Worm (Caenorhabditis elegans) whole organism, mixed stage, embryonic: ENCODE data around the gene T22B7.8.

Experiments used
- M03D4.4 ChIP-seq: sonication (generic microtip); optimal IDR thresholded peaks from 2 replicates; lab custom pipeline; 2017; ENCODE audit warnings: mild to moderate bottlenecking, missing genetic modification characterization, missing compliant biosample characterization
- bed-3 ChIP-seq: fragments of 200-800 bp; sonication (Bioruptor generic); optimal IDR thresholded peaks from 3 replicates; lab custom pipeline; 2018; ENCODE audit warnings: mild to moderate bottlenecking, missing genetic modification characterization, moderate library complexity, missing compliant biosample characterization
- blmp-1 ChIP-seq: fragments of 150-350 bp; optimal IDR thresholded peaks from 2 replicates; lab custom pipeline; 2014; ENCODE audit warnings: missing biosample characterization, missing genetic modification characterization
- ceh-43 ChIP-seq: fragments of 200-800 bp; sonication (Bioruptor generic); optimal IDR thresholded peaks from 2 replicates; lab custom pipeline; 2018; ENCODE audit warnings: mild to moderate bottlenecking, missing genetic modification characterization, moderate library complexity, missing compliant biosample characterization
- ceh-83 ChIP-seq: fragments of 200-800 bp; sonication (Bioruptor generic); optimal IDR thresholded peaks from 2 replicates; lab custom pipeline; 2018; ENCODE audit warnings: mild to moderate bottlenecking, missing genetic modification characterization, missing compliant biosample characterization
- cnd-1 ChIP-seq: fragments of 200-800 bp; sonication (Bioruptor generic); optimal IDR thresholded peaks from 2 replicates; lab custom pipeline; 2018; ENCODE audit warnings: mild to moderate bottlenecking, missing genetic modification characterization, missing compliant biosample characterization
- drap-1 ChIP-seq: fragments of 200-800 bp; sonication (Bioruptor generic); optimal IDR thresholded peaks from 3 replicates; lab custom pipeline; 2018; ENCODE audit warnings: mild to moderate bottlenecking, missing genetic modification characterization, missing compliant biosample characterization
- elt-3 ChIP-seq: fragments of 150-350 bp; optimal IDR thresholded peaks from 2 replicates; lab custom pipeline; 2014; ENCODE audit warnings: missing biosample characterization, missing genetic modification characterization
- flh-1 ChIP-seq: fragments of 200-800 bp; sonication (Bioruptor generic); optimal IDR thresholded peaks from 2 replicates; lab custom pipeline; 2018; ENCODE audit warnings: mild to moderate bottlenecking, missing genetic modification characterization, moderate library complexity, missing compliant biosample characterization
- ham-2 ChIP-seq: fragments of 200-800 bp; sonication (Bioruptor generic); optimal IDR thresholded peaks from 2 replicates; lab custom pipeline; 2018; ENCODE audit warnings: mild to moderate bottlenecking, missing genetic modification characterization, missing compliant biosample characterization
- hlh-1 ChIP-seq: fragments of 150-350 bp; optimal IDR thresholded peaks from 2 replicates; lab custom pipeline; 2014; ENCODE audit warnings: missing biosample characterization, missing genetic modification reagents, missing genetic modification characterization
- lin-13 ChIP-seq: fragments of 150-350 bp; optimal IDR thresholded peaks from 2 replicates; lab custom pipeline; 2014; ENCODE audit warnings: missing biosample characterization, missing genetic modification characterization
- lin-32 ChIP-seq: fragments of 200-800 bp; sonication (Bioruptor generic); optimal IDR thresholded peaks from 2 replicates; lab custom pipeline; 2018; ENCODE audit warnings: mild to moderate bottlenecking, missing genetic modification characterization, missing compliant biosample characterization
- lsy-2 ChIP-seq: fragments of 150-350 bp; optimal IDR thresholded peaks from 2 replicates; lab custom pipeline; 2014; ENCODE audit warnings: missing biosample characterization, missing genetic modification characterization
- mab-5 ChIP-seq: fragments of 150-350 bp; optimal IDR thresholded peaks from 2 replicates; lab custom pipeline; 2014; ENCODE audit warnings: missing biosample characterization, missing genetic modification characterization
- mep-1 ChIP-seq: fragments of 150-350 bp; optimal IDR thresholded peaks from 2 replicates; lab custom pipeline; 2017; ENCODE audit warnings: missing biosample characterization, missing genetic modification reagents, missing genetic modification characterization, inconsistent platforms
- nhr-12 ChIP-seq: fragments of 150-350 bp; optimal IDR thresholded peaks from 2 replicates; lab custom pipeline; 2014; ENCODE audit warnings: missing biosample characterization, missing genetic modification characterization
- nhr-2 ChIP-seq: fragments of 150-350 bp; optimal IDR thresholded peaks from 2 replicates; lab custom pipeline; 2014; ENCODE audit warnings: missing biosample characterization, missing genetic modification characterization
- nhr-28 ChIP-seq: fragments of 150-350 bp; optimal IDR thresholded peaks from 2 replicates; lab custom pipeline; 2014; ENCODE audit warnings: missing biosample characterization, missing genetic modification characterization
- pha-4 ChIP-seq: fragments of 150-350 bp; optimal IDR thresholded peaks from 2 replicates; lab custom pipeline; 2018; ENCODE audit warnings: missing biosample characterization, missing genetic modification reagents, missing genetic modification characterization
- sem-2 ChIP-seq: fragments of 200-800 bp; sonication (Bioruptor generic); optimal IDR thresholded peaks from 2 replicates; lab custom pipeline; 2018; ENCODE audit warnings: mild to moderate bottlenecking, missing genetic modification characterization, missing compliant biosample characterization
- snpc-4 ChIP-seq: fragments of 150-350 bp; optimal IDR thresholded peaks from 2 replicates; lab custom pipeline; 2014; ENCODE audit warnings: missing biosample characterization, missing genetic modification characterization
- sptf-1 ChIP-seq: sonication (generic microtip); optimal IDR thresholded peaks from 2 replicates; lab custom pipeline; 2017; ENCODE audit warnings: mild to moderate bottlenecking, missing genetic modification characterization, moderate library complexity, missing compliant biosample characterization
- tbx-8 ChIP-seq: fragments of 200-800 bp; sonication (Bioruptor generic); optimal IDR thresholded peaks from 2 replicates; lab custom pipeline; 2018; ENCODE audit warnings: mild to moderate bottlenecking, missing genetic modification characterization, moderate library complexity, missing compliant biosample characterization
- unc-120 ChIP-seq: sonication (generic microtip); optimal IDR thresholded peaks from 2 replicates; lab custom pipeline; 2017; ENCODE audit warnings: missing genetic modification characterization, missing compliant biosample characterization; ENCODE audit not compliant: poor library complexity, severe bottlenecking
- unc-39 ChIP-seq: fragments of 150-350 bp; optimal IDR thresholded peaks from 2 replicates; lab custom pipeline; 2014; ENCODE audit warnings: missing biosample characterization, missing genetic modification characterization
- unc-62 ChIP-seq: fragments of 150-350 bp; optimal IDR thresholded peaks from 2 replicates; lab custom pipeline; 2014; ENCODE audit warnings: missing biosample characterization, missing genetic modification reagents, missing genetic modification characterization
- zip-8 ChIP-seq: fragments of 150-350 bp; optimal IDR thresholded peaks from 2 replicates; lab custom pipeline; 2014; ENCODE audit warnings: missing biosample characterization, missing genetic modification characterization
- ztf-11 ChIP-seq: fragments of 150-350 bp; optimal IDR thresholded peaks from 2 replicates; lab custom pipeline; 2014; ENCODE audit warnings: missing biosample characterization, missing genetic modification characterization

Gene T22B7.8

ce11 chrX:5628432-5628977 is 3.2 kb upstream of the T22B7.8 start:
- no peak for TF ChIP-seq blmp-1
- no peak for TF ChIP-seq zip-8 (tag; lab: Kevin White, UChicago)
- TF ChIP-seq M03D4.4, result no peak
- no peak for TF ChIP-seq ztf-11
- no peak for TF ChIP-seq tbx-8
- TF ChIP-seq cnd-1 (tag; lab: Kevin White, UChicago), result no peak
- TF ChIP-seq mep-1 (tag; lab: Kevin White, UChicago), result no peak
- TF ChIP-seq nhr-28, result no peak
- no peak for TF ChIP-seq pha-4
- TF ChIP-seq, all 35 proteins: peak for 0

- TF ChIP-seq nhr-28 (no peak), flh-1 (GFP tag; lab: Kevin White, UChicago) (no peak), blmp-1 (no peak), ham-2 (GFP tag; lab: Kevin White, UChicago) (no peak), unc-62 (GFP tag; lab: Kevin White, UChicago) (no peak), ztf-11 (no peak), M03D4.4 (no peak), mab-5 (tag; lab: Kevin White, UChicago) (no peak), tbx-8 (no peak), zip-8 (tag; lab: Kevin White, UChicago) (no peak), lin-32 (GFP tag; lab: Kevin White, UChicago) (no peak), drap-1 (GFP tag; lab: Kevin White, UChicago) (no peak), lin-13 (tag; lab: Kevin White, UChicago) (no peak), unc-39 (tag; lab: Kevin White, UChicago) (no peak), snpc-4 (tag; lab: Kevin White, UChicago) (no peak), pha-4 (no peak), ceh-43 (GFP tag; lab: Kevin White, UChicago) (no peak), sptf-1 (tag; lab: Kevin White, UChicago) (no peak)
Observed at ce11 chrX:5629941-5630340, 1.8 kb upstream of the T22B7.8 start, which contains the start of gene argn-1. Gene argn-1 (plus strand): TSS chrX:5630023.

- TF ChIP-seq bed-3 (GFP tag; lab: Kevin White, UChicago) (no peak), hlh-1 (tag; lab: Kevin White, UChicago) (no peak), ham-2 (GFP tag; lab: Kevin White, UChicago) (no peak), unc-62 (GFP tag; lab: Kevin White, UChicago) (no peak), elt-3 (tag; lab: Kevin White, UChicago) (no peak), lin-13 (tag; lab: Kevin White, UChicago) (no peak), snpc-4 (tag; lab: Kevin White, UChicago) (no peak), ceh-83 (GFP tag; lab: Kevin White, UChicago) (no peak), lsy-2 (tag; lab: Kevin White, UChicago) (no peak)
Observed at ce11 chrX:5631008-5631407, 718 bp upstream of the T22B7.8 start.

ce11 chrX:5639562-5639961 is 7.8 kb downstream of the T22B7.8 start:
- TF ChIP-seq snpc-4 (tag; lab: Kevin White, UChicago) (no peak), nhr-2 (tag; lab: Kevin White, UChicago) (no peak), sptf-1 (tag; lab: Kevin White, UChicago) (no peak), unc-62 (GFP tag; lab: Kevin White, UChicago) (no peak), cnd-1 (tag; lab: Kevin White, UChicago) (no peak), unc-39 (tag; lab: Kevin White, UChicago) (no peak)

- no peak for TF ChIP-seq nhr-12 (tag; lab: Kevin White, UChicago)
- TF ChIP-seq nhr-2 (tag; lab: Kevin White, UChicago), result peak; percentile 32
Observed at ce11 chrX:5641315-5641714, 9.6 kb downstream of the T22B7.8 start, which contains the start of gene T22B7.4. Gene T22B7.4 (minus strand): TSS chrX:5641415.

ce11 chrX:5644112-5644511 is 12.4 kb downstream of the T22B7.8 start:
- TF ChIP-seq lin-32 (GFP tag; lab: Kevin White, UChicago), result no peak
- no peak for TF ChIP-seq tbx-8
- no peak for TF ChIP-seq ceh-43 (GFP tag; lab: Kevin White, UChicago)
- TF ChIP-seq sem-2 (GFP tag; lab: Kevin White, UChicago), result no peak
- no peak for TF ChIP-seq unc-120 (tag; lab: Kevin White, UChicago)
- no peak for TF ChIP-seq zip-8 (tag; lab: Kevin White, UChicago)
